Fruit fly (Drosophila melanogaster) whole organism, embryonic: ENCODE measurements around the gene CG10116.

Source experiments
- Antp ChIP-seq: fragments of 200-800 bp; sonication (Bioruptor generic); optimal IDR thresholded peaks from 3 replicates; lab custom pipeline; 2016; ENCODE audit warnings: missing biosample characterization, missing genetic modification characterization
- B-H2 ChIP-seq: fragments of 200-800 bp; sonication (Bioruptor generic); optimal IDR thresholded peaks from 2 replicates; lab custom pipeline; 2018; ENCODE audit warnings: missing biosample characterization, mild to moderate bottlenecking, missing genetic modification characterization
- CG10209 ChIP-seq: fragments of 200-800 bp; sonication (Bioruptor generic); optimal IDR thresholded peaks from 3 replicates; lab custom pipeline; 2017; ENCODE audit warnings: missing biosample characterization, mild to moderate bottlenecking, missing genetic modification characterization, missing genetic modification reagents
- CG10654 ChIP-seq: fragments of 200-800 bp; sonication (Bioruptor generic); optimal IDR thresholded peaks from 2 replicates; lab custom pipeline; 2016; ENCODE audit warnings: missing biosample characterization, missing genetic modification characterization
- CG11504 ChIP-seq: fragments of 200-800 bp; sonication (Bioruptor generic); optimal IDR thresholded peaks from 3 replicates; lab custom pipeline; 2019; ENCODE audit warnings: missing biosample characterization, mild to moderate bottlenecking, missing genetic modification characterization, moderate library complexity
- CG11695 ChIP-seq: fragments of 200-800 bp; sonication (Bioruptor generic); IDR thresholded peaks from 3 replicates; pipeline ENCODE4 v1.3.6; 2022; ENCODE audit warnings: missing biosample characterization, missing genetic modification characterization
- CG13287 ChIP-seq: fragments of 200-800 bp; sonication (Bioruptor generic); IDR thresholded peaks from 2 replicates; pipeline ENCODE4 v1.3.6; 2022; ENCODE audit warnings: missing biosample characterization, missing genetic modification characterization; ENCODE audit not compliant: partially characterized antibody
- CG17186 ChIP-seq: fragments of 200-800 bp; sonication (Bioruptor generic); optimal IDR thresholded peaks from 3 replicates; lab custom pipeline; 2017; ENCODE audit warnings: missing biosample characterization, missing genetic modification reagents, missing genetic modification characterization
- CG17802 ChIP-seq: fragments of 200-800 bp; sonication (Bioruptor generic); optimal IDR thresholded peaks from 2 replicates; lab custom pipeline; 2018; ENCODE audit warnings: missing biosample characterization, mild to moderate bottlenecking, missing genetic modification characterization, moderate library complexity
- CG18262 ChIP-seq: fragments of 200-800 bp; optimal IDR thresholded peaks from 3 replicates; lab custom pipeline; 2019; ENCODE audit warnings: missing biosample characterization, mild to moderate bottlenecking, missing genetic modification characterization, moderate library complexity
- CG2712 ChIP-seq: fragments of 200-800 bp; optimal IDR thresholded peaks from 3 replicates; lab custom pipeline; 2019; ENCODE audit warnings: missing biosample characterization, mild to moderate bottlenecking, missing genetic modification characterization, moderate library complexity
- CG32532 ChIP-seq: fragments of 200-800 bp; sonication (Bioruptor generic); IDR thresholded peaks from 2 replicates; pipeline ENCODE4 v1.3.6; 2022; ENCODE audit warnings: missing biosample characterization, missing genetic modification characterization
- CG34376 ChIP-seq: fragments of 200-800 bp; sonication (Bioruptor generic); optimal IDR thresholded peaks from 2 replicates; lab custom pipeline; 2018; ENCODE audit warnings: missing biosample characterization, mild to moderate bottlenecking, missing genetic modification characterization
- CG43689 ChIP-seq: fragments of 200-800 bp; sonication (Bioruptor generic); IDR thresholded peaks from 2 replicates; pipeline ENCODE4 v1.3.6; 2022; ENCODE audit warnings: missing biosample characterization, missing genetic modification characterization
- CG4820 ChIP-seq: fragments of 200-800 bp; sonication (Bioruptor generic); optimal IDR thresholded peaks from 3 replicates; lab custom pipeline; 2016; ENCODE audit warnings: missing biosample characterization, missing genetic modification characterization
- CG5245 ChIP-seq: fragments of 200-800 bp; sonication (Bioruptor generic); optimal IDR thresholded peaks from 3 replicates; lab custom pipeline; 2016; ENCODE audit warnings: missing biosample characterization, missing genetic modification characterization
- CG7556 ChIP-seq: fragments of 200-800 bp; sonication (Bioruptor generic); optimal IDR thresholded peaks from 2 replicates; lab custom pipeline; 2017; ENCODE audit warnings: missing biosample characterization, mild to moderate bottlenecking, missing genetic modification characterization
- CG7839 ChIP-seq: fragments of 200-800 bp; sonication (Bioruptor generic); optimal IDR thresholded peaks from 3 replicates; lab custom pipeline; 2018; ENCODE audit warnings: missing biosample characterization, mild to moderate bottlenecking, missing genetic modification characterization, moderate library complexity
- CG9437 ChIP-seq: fragments of 200-800 bp; sonication (Bioruptor generic); optimal IDR thresholded peaks from 2 replicates; lab custom pipeline; 2018; ENCODE audit warnings: missing biosample characterization, mild to moderate bottlenecking, missing genetic modification characterization
- Chrac-16 ChIP-seq: fragments of 200-800 bp; sonication (Bioruptor generic); optimal IDR thresholded peaks from 3 replicates; lab custom pipeline; 2016; ENCODE audit warnings: missing biosample characterization, missing genetic modification characterization
- Dbx ChIP-seq: fragments of 200-800 bp; sonication (Bioruptor generic); IDR thresholded peaks from 3 replicates; pipeline ENCODE4 v1.3.6; 2022; ENCODE audit warnings: missing biosample characterization, missing genetic modification characterization
- Dip3 ChIP-seq: fragments of 200-800 bp; sonication (Bioruptor generic); optimal IDR thresholded peaks from 3 replicates; lab custom pipeline; 2016; ENCODE audit warnings: missing biosample characterization, missing genetic modification characterization
- HLHmδ ChIP-seq: fragments of 200-800 bp; sonication (Bioruptor generic); optimal IDR thresholded peaks from 2 replicates; lab custom pipeline; 2018; ENCODE audit warnings: missing biosample characterization, mild to moderate bottlenecking, missing genetic modification characterization, moderate library complexity
- HmgD ChIP-seq: fragments of 200-800 bp; sonication (Bioruptor generic); optimal IDR thresholded peaks from 3 replicates; lab custom pipeline; 2016; ENCODE audit warnings: missing biosample characterization, missing genetic modification characterization
- HmgZ ChIP-seq: fragments of 200-800 bp; sonication (Bioruptor generic); optimal IDR thresholded peaks from 2 replicates; lab custom pipeline; 2018; ENCODE audit warnings: missing biosample characterization, mild to moderate bottlenecking, missing genetic modification characterization
- MBD-R2 ChIP-seq: fragments of 200-800 bp; sonication (Bioruptor generic); IDR thresholded peaks from 2 replicates; pipeline ENCODE4 v1.3.6; 2022; ENCODE audit warnings: missing biosample characterization, missing genetic modification characterization
- Mad ChIP-seq: fragments of 200-800 bp; sonication (Bioruptor generic); optimal IDR thresholded peaks from 2 replicates; lab custom pipeline; 2016; ENCODE audit warnings: missing biosample characterization, missing genetic modification characterization
- Max ChIP-seq: fragments of 200-800 bp; sonication (Bioruptor generic); optimal IDR thresholded peaks from 2 replicates; lab custom pipeline; 2016; ENCODE audit warnings: missing biosample characterization, mild to moderate bottlenecking, missing genetic modification characterization
- Med ChIP-seq: fragments of 200-800 bp; sonication (Bioruptor generic); peaks from one replicate; lab custom pipeline; 2016; ENCODE audit warnings: missing biosample characterization, missing genetic modification characterization, mild to moderate bottlenecking, inconsistent platforms, moderate library complexity
- NfI ChIP-seq: fragments of 200-800 bp; sonication (Bioruptor generic); optimal IDR thresholded peaks from 3 replicates; lab custom pipeline; 2018; ENCODE audit warnings: missing biosample characterization, mild to moderate bottlenecking, missing genetic modification characterization, moderate library complexity
- Opbp ChIP-seq: fragments of 200-800 bp; sonication (Bioruptor generic); IDR thresholded peaks from 3 replicates; pipeline ENCODE4 v1.3.6; 2022; ENCODE audit warnings: missing biosample characterization, missing genetic modification characterization; ENCODE audit not compliant: partially characterized antibody
- Rfx ChIP-seq: fragments of 200-800 bp; sonication (Bioruptor generic); IDR thresholded peaks from 2 replicates; pipeline ENCODE4 v1.3.6; 2022; ENCODE audit warnings: missing biosample characterization, missing genetic modification characterization
- Stat92E ChIP-seq, 3 experiments: fragments of >200 bp in 2 of 3; fragments of 200-800 bp in 1 of 3; sonication (Bioruptor generic) in 1 of 3; optimal IDR thresholded peaks; 2 replicates each; lab custom pipeline; 2017 to 2019; ENCODE audit warnings: missing biosample characterization in 3 of 3, missing genetic modification characterization in 3 of 3, mild to moderate bottlenecking in 1 of 3, moderate library complexity in 1 of 3
- Usf ChIP-seq: fragments of 200-800 bp; sonication (Bioruptor generic); optimal IDR thresholded peaks from 2 replicates; lab custom pipeline; 2017; ENCODE audit warnings: missing genotype, missing biosample characterization, missing genetic modification characterization
- amos ChIP-seq: fragments of 200-800 bp; sonication (Bioruptor generic); IDR thresholded peaks from 2 replicates; pipeline ENCODE4 v1.3.6; 2022; ENCODE audit warnings: missing biosample characterization, missing genetic modification characterization; ENCODE audit not compliant: partially characterized antibody
- bsh ChIP-seq, 2 experiments: fragments of 200-800 bp; sonication (Bioruptor generic); optimal IDR thresholded peaks; 2 replicates each; lab custom pipeline; 2017 to 2018; ENCODE audit warnings: mild to moderate bottlenecking in 2 of 2, missing biosample characterization in 2 of 2, missing genetic modification characterization in 2 of 2, moderate library complexity in 1 of 2
- croc ChIP-seq: fragments of 200-800 bp; sonication (Bioruptor generic); conservative IDR thresholded peaks from 3 replicates; pipeline ENCODE4 v1.3.6; 2022; ENCODE audit warnings: missing biosample characterization, missing genetic modification characterization
- cwo ChIP-seq: fragments of 200-800 bp; sonication (Bioruptor generic); optimal IDR thresholded peaks from 3 replicates; lab custom pipeline; 2017; ENCODE audit warnings: missing biosample characterization, missing genetic modification characterization, mild to moderate bottlenecking, moderate library complexity, missing genetic modification reagents
- fd102C ChIP-seq: fragments of 200-800 bp; sonication (Bioruptor generic); optimal IDR thresholded peaks from 2 replicates; lab custom pipeline; 2018; ENCODE audit warnings: missing biosample characterization, mild to moderate bottlenecking, missing genetic modification characterization, moderate library complexity
- fd3F ChIP-seq: fragments of 200-800 bp; sonication (Bioruptor generic); optimal IDR thresholded peaks from 2 replicates; lab custom pipeline; 2018; ENCODE audit warnings: missing biosample characterization, mild to moderate bottlenecking, missing genetic modification characterization, moderate library complexity
- maf-S ChIP-seq: fragments of 200-800 bp; sonication (Bioruptor generic); optimal IDR thresholded peaks from 2 replicates; lab custom pipeline; 2016; ENCODE audit warnings: missing biosample characterization, missing genetic modification characterization
- onecut ChIP-seq: fragments of 200-800 bp; sonication (Bioruptor generic); IDR thresholded peaks from 2 replicates; pipeline ENCODE4 v1.3.6; 2022; ENCODE audit warnings: missing biosample characterization, missing genetic modification characterization
- ro ChIP-seq: fragments of 200-800 bp; sonication (Bioruptor generic); IDR thresholded peaks from 2 replicates; pipeline ENCODE4 v1.3.6; 2022; ENCODE audit warnings: missing biosample characterization, missing genetic modification characterization
- salm ChIP-seq: fragments of 200-800 bp; sonication (Bioruptor generic); optimal IDR thresholded peaks from 2 replicates; lab custom pipeline; 2018; ENCODE audit warnings: missing biosample characterization, mild to moderate bottlenecking, missing genetic modification characterization
- sens ChIP-seq: fragments of 200-800 bp; sonication (Bioruptor generic); peaks from one replicate; lab custom pipeline; 2016; ENCODE audit warnings: missing biosample characterization, missing genetic modification characterization
- sisA ChIP-seq: fragments of 200-800 bp; sonication (Bioruptor generic); IDR thresholded peaks from 2 replicates; pipeline ENCODE4 v1.3.6; 2022; ENCODE audit warnings: missing biosample characterization, missing genetic modification characterization
- so ChIP-seq: fragments of 200-800 bp; sonication (Bioruptor generic); IDR thresholded peaks from 3 replicates; pipeline ENCODE4 v1.3.6; 2022; ENCODE audit warnings: missing biosample characterization, missing genetic modification characterization
- trh ChIP-seq: fragments of 200-800 bp; sonication (Bioruptor generic); optimal IDR thresholded peaks from 2 replicates; lab custom pipeline; 2016; ENCODE audit warnings: missing biosample characterization, missing genetic modification characterization
- twi ChIP-seq: fragments of 200-800 bp; optimal IDR thresholded peaks from 2 replicates; lab custom pipeline; 2019; ENCODE audit warnings: missing biosample characterization, mild to moderate bottlenecking, missing genetic modification characterization, moderate library complexity

CG10116 gene

dm6 chr3L:13410999-13411398, 46.0 kb downstream of the CG10116 start (continued):
- TF ChIP-seq HmgD (GFP tag; lab: Kevin White, UChicago): no peak
- no peak for TF ChIP-seq salm
- TF ChIP-seq CG9437: no peak
- TF ChIP-seq fd102C (GFP tag; lab: Kevin White, UChicago): peak; percentile 51
- peak; percentile 20 for TF ChIP-seq Antp (GFP tag; lab: Kevin White, UChicago)
- TF ChIP-seq CG4820 (GFP tag; lab: Kevin White, UChicago): peak; percentile 41
- TF ChIP-seq ro: no peak
- peak; percentile 28; the same call in 1 of the 3 replicates for TF ChIP-seq Dbx
- TF ChIP-seq NfI (GFP tag; lab: Kevin White, UChicago): peak; percentile 32
- peak; percentile 66 for TF ChIP-seq Chrac-16
- no peak for TF ChIP-seq Usf
- TF ChIP-seq Rfx: peak; percentile 78
- no peak for TF ChIP-seq B-H2 (GFP tag; lab: Kevin White, UChicago)
- TF ChIP-seq CG5245 (GFP tag; lab: Kevin White, UChicago): peak; percentile 61
- TF ChIP-seq MBD-R2: peak; percentile 17; the same call in 1 of the 2 replicates
- no peak for TF ChIP-seq cwo
- TF ChIP-seq CG11504 (tag; lab: Kevin White, UChicago): peak; percentile 44
- peak; percentile 61 for TF ChIP-seq HmgZ (tag; lab: Kevin White, UChicago)
- TF ChIP-seq twi (tag; lab: Kevin White, UChicago): peak; percentile 6
- 0 out of 2 replicates have a peak, but pooled peaks have one; percentile 17 for TF ChIP-seq onecut (GFP tag; lab: Robert Waterston, UW)
- peak; percentile 56 for TF ChIP-seq amos
- no peak for TF ChIP-seq CG13287 (GFP tag; lab: Robert Waterston, UW)
- peak; percentile 54 for TF ChIP-seq CG7839 (tag; lab: Kevin White, UChicago)
- peak; percentile 37 for TF ChIP-seq CG18262
- peak; percentile 36 for TF ChIP-seq sisA (GFP tag; lab: Robert Waterston, UW)

DNA sequence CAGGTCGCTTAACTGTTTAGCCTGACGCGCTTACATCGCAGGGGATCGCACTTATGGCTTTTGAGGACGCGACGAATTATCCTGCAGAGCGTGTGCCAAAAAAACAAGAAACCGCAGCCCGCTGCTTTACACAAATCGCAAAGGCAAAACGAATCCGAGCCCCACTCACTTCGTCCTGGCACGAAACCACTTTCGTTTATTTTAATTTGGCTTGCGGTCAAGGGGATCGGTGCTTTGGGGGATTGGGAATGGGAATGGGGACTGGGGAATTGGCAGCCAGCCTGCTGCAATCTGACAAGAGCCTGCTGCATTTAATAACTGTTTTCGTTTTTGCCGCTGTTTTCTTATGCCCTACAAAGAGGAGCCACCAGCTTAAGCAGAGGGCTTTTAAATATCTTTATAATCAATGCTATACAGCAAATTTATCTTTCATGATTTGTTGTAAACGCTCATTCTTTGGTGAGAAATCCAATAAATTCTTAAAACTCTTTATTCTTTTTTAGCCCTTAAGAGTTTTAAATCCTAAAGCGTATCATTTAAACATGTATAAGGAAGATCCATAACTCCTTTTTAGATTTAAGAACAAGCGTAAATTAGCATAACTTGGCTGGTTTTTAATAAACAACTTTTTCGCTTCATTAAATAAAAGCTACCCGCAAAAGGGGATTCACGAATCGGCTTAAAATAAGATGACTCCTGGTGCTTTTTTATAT, 47.1 kb downstream of the CG10116 start:
- no peak for TF ChIP-seq Max (GFP tag; lab: Kevin White, UChicago)
- TF ChIP-seq Med (GFP tag; lab: Kevin White, UChicago): no peak
- peak; percentile 11 for TF ChIP-seq sens (GFP tag; lab: Kevin White, UChicago)
- TF ChIP-seq CG17802 (tag; lab: Kevin White, UChicago): no peak
- TF ChIP-seq CG11695 (GFP tag; lab: Robert Waterston, UW): no peak
- no peak for TF ChIP-seq CG10209 (GFP tag; lab: Kevin White, UChicago)

DNA sequence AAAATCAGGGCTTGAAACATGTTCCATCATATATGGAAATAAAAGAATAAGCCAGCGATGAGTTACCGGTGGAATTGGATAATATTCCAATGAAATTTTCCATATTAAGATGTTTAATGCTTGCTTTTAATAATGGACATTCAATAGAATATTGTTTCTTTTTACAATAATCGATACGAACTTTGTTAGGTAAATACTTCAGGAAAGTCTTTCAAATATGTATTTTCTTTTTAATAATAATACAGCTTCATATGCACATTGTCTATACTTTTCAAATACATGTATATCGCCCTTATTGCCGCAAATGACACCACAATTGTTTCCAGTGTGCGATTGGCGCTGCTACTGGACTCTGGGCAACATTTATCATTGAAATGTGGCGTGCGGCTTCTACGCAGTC, 50.2 kb downstream of the CG10116 start:
- TF ChIP-seq CG2712 (peak; percentile 2), Opbp (GFP tag; lab: Robert Waterston, UW) (no peak), HLHmδ (no peak), croc (GFP tag; lab: Robert Waterston, UW) (no peak), Stat92E (GFP tag; optimal IDR thresholded peaks at IDR 0.05; lab: Kevin White, UChicago) (no peak), Mad (no peak), CG10654 (no peak), CG17186 (no peak), trh (GFP tag; lab: Kevin White, UChicago) (no peak), so (GFP tag; lab: Robert Waterston, UW) (no peak), maf-S (GFP tag; lab: Kevin White, UChicago) (no peak), fd3F (GFP tag; lab: Kevin White, UChicago) (no peak), CG32532 (no peak), Dip3 (GFP tag; lab: Kevin White, UChicago) (no peak), CG7556 (GFP tag; lab: Kevin White, UChicago) (no peak), CG43689 (GFP tag; lab: Robert Waterston, UW) (no peak), bsh (GFP tag; optimal IDR thresholded peaks at IDR 0.05; lab: Kevin White, UChicago) (peak in 1 of 2 experiments; percentile 12), CG34376 (no peak)
